Worm (Caenorhabditis elegans) whole organism, L4 larva: Measurements from ENCODE around the gene K09D9.1.

ENCODE experiments used
- F44E2.7 ChIP-seq: fragments of 200-800 bp; sonication (Bioruptor generic); IDR thresholded peaks from 2 replicates; pipeline ENCODE4 v2.1.2; 2022; ENCODE audit warnings: missing genetic modification characterization, missing compliant biosample characterization
- F49E8.2 ChIP-seq: sonication (generic microtip); optimal IDR thresholded peaks from 2 replicates; lab custom pipeline; 2016; ENCODE audit warnings: missing compliant biosample characterization, mild to moderate bottlenecking, missing genetic modification characterization, borderline replicate concordance
- T20F7.1 ChIP-seq: fragments of 200-800 bp; sonication (Bioruptor generic); optimal IDR thresholded peaks from 2 replicates; lab custom pipeline; 2018; ENCODE audit warnings: mild to moderate bottlenecking, missing genetic modification characterization, missing compliant biosample characterization
- Y105C5A.15 ChIP-seq: fragments of 200-800 bp; sonication (Bioruptor generic); IDR thresholded peaks from 2 replicates; pipeline ENCODE4 v1.3.6; 2022; ENCODE audit warnings: missing genetic modification characterization, missing compliant biosample characterization
- Y48G9A.11 ChIP-seq: fragments of 200-800 bp; sonication (Bioruptor generic); IDR thresholded peaks from 2 replicates; pipeline ENCODE4 v1.3.6; 2022; ENCODE audit warnings: missing genetic modification reagents, missing genetic modification characterization, missing compliant biosample characterization
- Y75B8A.6 ChIP-seq: fragments of 200-800 bp; sonication (Bioruptor generic); IDR thresholded peaks from 2 replicates; pipeline ENCODE4 v1.3.6; 2022; ENCODE audit warnings: missing genetic modification reagents, missing genetic modification characterization, missing compliant biosample characterization
- ZK337.2 ChIP-seq: fragments of 200-800 bp; sonication (Bioruptor generic); IDR thresholded peaks from 2 replicates; pipeline ENCODE4 v1.3.6; 2022; ENCODE audit warnings: missing genetic modification reagents, missing genetic modification characterization, missing compliant biosample characterization
- aha-1 ChIP-seq: fragments of 150-350 bp; peaks from one replicate; lab custom pipeline; 2014; ENCODE audit warnings: missing biosample characterization, missing genetic modification characterization
- ceh-20 ChIP-seq: fragments of 200-800 bp; sonication (Bioruptor generic); IDR thresholded peaks from 2 replicates; pipeline ENCODE4 v1.3.6; 2022; ENCODE audit warnings: missing genetic modification reagents, missing genetic modification characterization, missing compliant biosample characterization
- ceh-28 ChIP-seq: fragments of 150-350 bp; optimal IDR thresholded peaks from 2 replicates; lab custom pipeline; 2014; ENCODE audit warnings: missing biosample characterization, missing genetic modification reagents, missing genetic modification characterization
- ceh-44 ChIP-seq: fragments of 200-800 bp; sonication (Bioruptor generic); IDR thresholded peaks from 2 replicates; pipeline ENCODE4 v1.3.6; 2022; ENCODE audit warnings: missing genetic modification reagents, missing genetic modification characterization, missing compliant biosample characterization
- ceh-62 ChIP-seq: sonication (generic microtip); optimal IDR thresholded peaks from 2 replicates; lab custom pipeline; 2017; ENCODE audit warnings: missing biosample characterization, missing genetic modification characterization
- ctbp-1 ChIP-seq: fragments of 200-800 bp; sonication (Bioruptor generic); IDR thresholded peaks from 2 replicates; pipeline ENCODE4 v1.3.6; 2022; ENCODE audit warnings: missing genetic modification reagents, missing genetic modification characterization, missing compliant biosample characterization
- daf-12 ChIP-seq: fragments of 150-350 bp; optimal IDR thresholded peaks from 2 replicates; lab custom pipeline; 2014; ENCODE audit warnings: missing biosample characterization, missing genetic modification reagents, missing genetic modification characterization
- daf-16 ChIP-seq, 3 experiments: sonication (generic microtip); optimal IDR thresholded peaks; 2 replicates each; lab custom pipeline; 2016 to 2017; ENCODE audit warnings: missing genetic modification characterization in 3 of 3, missing genetic modification reagents in 3 of 3, mild to moderate bottlenecking in 2 of 3, missing compliant biosample characterization in 2 of 3, missing biosample characterization in 1 of 3, moderate library complexity in 1 of 3
- dmd-9 ChIP-seq: fragments of 200-800 bp; sonication (Bioruptor generic); IDR thresholded peaks from 2 replicates; pipeline ENCODE4 v1.3.6; 2022; ENCODE audit warnings: missing genetic modification reagents, missing genetic modification characterization, missing compliant biosample characterization
- dpl-1 ChIP-seq: fragments of 150-350 bp; optimal IDR thresholded peaks from 2 replicates; lab custom pipeline; 2014; ENCODE audit warnings: missing biosample characterization, missing genetic modification reagents, missing genetic modification characterization
- dve-1 ChIP-seq: sonication (generic microtip); optimal IDR thresholded peaks from 2 replicates; lab custom pipeline; 2017; ENCODE audit warnings: antibody characterized with exemption, mild to moderate bottlenecking, missing genetic modification characterization, missing compliant biosample characterization; ENCODE audit not compliant: insufficient read depth
- egl-27 ChIP-seq: sonication (generic microtip); optimal IDR thresholded peaks from 3 replicates; lab custom pipeline; 2017; ENCODE audit warnings: missing biosample characterization, missing genetic modification reagents, missing genetic modification characterization
- hif-1 ChIP-seq, 2 experiments: sonication (generic microtip); optimal IDR thresholded peaks; 2 replicates each; lab custom pipeline; 2016 to 2017; ENCODE audit warnings: missing compliant biosample characterization in 2 of 2, missing genetic modification characterization in 2 of 2, missing genetic modification reagents in 2 of 2, missing genotype in 2 of 2, mild to moderate bottlenecking in 1 of 2
- hlh-30 ChIP-seq: sonication (generic microtip); optimal IDR thresholded peaks from 2 replicates; lab custom pipeline; 2017; ENCODE audit warnings: antibody characterized with exemption, mild to moderate bottlenecking, missing genetic modification characterization, missing compliant biosample characterization; ENCODE audit not compliant: insufficient read depth
- lim-7 ChIP-seq: fragments of 200-800 bp; sonication (Bioruptor generic); IDR thresholded peaks from 2 replicates; pipeline ENCODE4 v1.3.6; 2022; ENCODE audit warnings: missing genetic modification characterization, missing compliant biosample characterization
- lin-1 ChIP-seq: fragments of 200-800 bp; sonication (Bioruptor generic); IDR thresholded peaks from 2 replicates; pipeline ENCODE4 v1.3.6; 2022; ENCODE audit warnings: missing genetic modification reagents, missing genetic modification characterization, missing compliant biosample characterization
- lin-29 ChIP-seq: fragments of 200-800 bp; sonication (Bioruptor generic); IDR thresholded peaks from 2 replicates; pipeline ENCODE4 v1.3.6; 2022; ENCODE audit warnings: missing genetic modification reagents, missing genetic modification characterization, missing compliant biosample characterization
- lir-3 ChIP-seq: sonication (generic microtip); optimal IDR thresholded peaks from 2 replicates; lab custom pipeline; 2016; ENCODE audit warnings: mild to moderate bottlenecking, missing genetic modification characterization, missing compliant biosample characterization
- lsy-2 ChIP-seq, 2 experiments: fragments of 150-350 bp in 1 of 2; sonication (generic microtip) in 1 of 2; optimal IDR thresholded peaks; 2 replicates each; lab custom pipeline; 2014 to 2017; ENCODE audit warnings: missing biosample characterization in 2 of 2, missing genetic modification characterization in 2 of 2
- mdl-1 ChIP-seq, 2 experiments: fragments of 150-350 bp in 1 of 2; sonication (generic microtip) in 1 of 2; optimal IDR thresholded peaks; 2 replicates each; lab custom pipeline; 2014 to 2017; ENCODE audit warnings: missing biosample characterization in 2 of 2, missing genetic modification characterization in 2 of 2
- mdt-29 ChIP-seq: fragments of 200-800 bp; sonication (Bioruptor generic); IDR thresholded peaks from 2 replicates; pipeline ENCODE4 v1.3.6; 2022; ENCODE audit warnings: missing genetic modification reagents, missing genetic modification characterization, missing compliant biosample characterization
- mes-2 ChIP-seq: sonication (generic microtip); optimal IDR thresholded peaks from 2 replicates; lab custom pipeline; 2016; ENCODE audit warnings: missing genotype, mild to moderate bottlenecking, missing genetic modification characterization, missing compliant biosample characterization; ENCODE audit not compliant: poor library complexity, severe bottlenecking
- mxl-2 ChIP-seq: fragments of 200-800 bp; sonication (Bioruptor generic); conservative IDR thresholded peaks from 2 replicates; pipeline ENCODE4 v1.3.6; 2022; ENCODE audit warnings: missing genetic modification reagents, missing genetic modification characterization, missing compliant biosample characterization
- nhr-102 ChIP-seq: sonication (generic microtip); optimal IDR thresholded peaks from 2 replicates; lab custom pipeline; 2016; ENCODE audit warnings: mild to moderate bottlenecking, missing genetic modification characterization, moderate library complexity, missing compliant biosample characterization
- nhr-11 ChIP-seq: fragments of 150-350 bp; optimal IDR thresholded peaks from 2 replicates; lab custom pipeline; 2014; ENCODE audit warnings: missing biosample characterization, missing genetic modification characterization
- nhr-28 ChIP-seq: fragments of 150-350 bp; optimal IDR thresholded peaks from 2 replicates; lab custom pipeline; 2014; ENCODE audit warnings: missing biosample characterization, missing genetic modification characterization
- nhr-41 ChIP-seq: fragments of 200-800 bp; sonication (Bioruptor generic); IDR thresholded peaks from 2 replicates; pipeline ENCODE4 v1.3.6; 2022; ENCODE audit warnings: missing genetic modification reagents, missing genetic modification characterization, missing compliant biosample characterization
- nhr-42 ChIP-seq: fragments of 200-800 bp; sonication (Bioruptor generic); IDR thresholded peaks from 2 replicates; pipeline ENCODE4 v1.3.6; 2022; ENCODE audit warnings: missing genetic modification characterization, missing compliant biosample characterization
- nhr-48 ChIP-seq: sonication (generic microtip); optimal IDR thresholded peaks from 2 replicates; lab custom pipeline; 2016; ENCODE audit warnings: mild to moderate bottlenecking, missing genetic modification characterization, missing compliant biosample characterization
- nhr-6 ChIP-seq: fragments of 150-350 bp; optimal IDR thresholded peaks from 2 replicates; lab custom pipeline; 2014; ENCODE audit warnings: missing biosample characterization, missing genetic modification characterization
- nhr-77 ChIP-seq: fragments of 150-350 bp; optimal IDR thresholded peaks from 2 replicates; lab custom pipeline; 2014; ENCODE audit warnings: missing biosample characterization, missing genetic modification characterization
- pqm-1 ChIP-seq: sonication (generic microtip); optimal IDR thresholded peaks from 2 replicates; lab custom pipeline; 2017; ENCODE audit warnings: missing biosample characterization, missing genetic modification characterization
- rbr-2 ChIP-seq: sonication (generic microtip); optimal IDR thresholded peaks from 2 replicates; lab custom pipeline; 2016; ENCODE audit warnings: missing genotype, missing genetic modification characterization, missing compliant biosample characterization
- saeg-2 ChIP-seq: fragments of 200-800 bp; sonication (Bioruptor generic); IDR thresholded peaks from 2 replicates; pipeline ENCODE4 v1.3.6; 2022; ENCODE audit warnings: missing genetic modification reagents, missing genetic modification characterization, missing compliant biosample characterization
- set-16 ChIP-seq: fragments of 200-800 bp; sonication (Bioruptor generic); IDR thresholded peaks from 2 replicates; pipeline ENCODE4 v1.3.6; 2022; ENCODE audit warnings: missing genetic modification reagents, missing genetic modification characterization, missing compliant biosample characterization
- skn-1 ChIP-seq: fragments of 150-350 bp; optimal IDR thresholded peaks from 2 replicates; lab custom pipeline; 2014; ENCODE audit warnings: missing biosample characterization, missing genetic modification characterization
- snpc-4 ChIP-seq: fragments of 150-350 bp; optimal IDR thresholded peaks from 2 replicates; lab custom pipeline; 2014; ENCODE audit warnings: missing biosample characterization, missing genetic modification characterization
- unc-62 ChIP-seq, 3 experiments: fragments of 150-350 bp in 1 of 3; sonication (generic microtip); optimal IDR thresholded peaks in 2 of 3; peaks in 1 of 3; 1 replicate in 1 of 3; 2 replicates in 2 of 3; lab custom pipeline; 2014 to 2017; ENCODE audit warnings: missing biosample characterization in 3 of 3, missing genetic modification characterization in 3 of 3, missing genetic modification reagents in 3 of 3, missing genotype in 1 of 3
- vab-7 ChIP-seq: fragments of 200-800 bp; sonication (Bioruptor generic); IDR thresholded peaks from 2 replicates; pipeline ENCODE4 v1.3.6; 2022; ENCODE audit warnings: missing genetic modification reagents, missing genetic modification characterization, missing compliant biosample characterization
- zfp-2 ChIP-seq: sonication (generic microtip); optimal IDR thresholded peaks from 2 replicates; lab custom pipeline; 2016; ENCODE audit warnings: mild to moderate bottlenecking, missing genetic modification characterization, missing compliant biosample characterization
- zfp-3 ChIP-seq: fragments of 200-800 bp; sonication (Bioruptor generic); conservative IDR thresholded peaks from 2 replicates; pipeline ENCODE4 v1.3.6; 2022; ENCODE audit warnings: missing genetic modification reagents, missing genetic modification characterization, missing compliant biosample characterization
- zip-11 ChIP-seq: fragments of 200-800 bp; sonication (Bioruptor generic); IDR thresholded peaks from 2 replicates; pipeline ENCODE4 v1.3.6; 2022; ENCODE audit warnings: missing genetic modification characterization, missing compliant biosample characterization
- zip-2 ChIP-seq: fragments of 150-350 bp; optimal IDR thresholded peaks from 2 replicates; lab custom pipeline; 2014; ENCODE audit warnings: missing biosample characterization, missing genetic modification characterization
- ztf-7 ChIP-seq: fragments of 150-350 bp; optimal IDR thresholded peaks from 2 replicates; lab custom pipeline; 2014; ENCODE audit warnings: missing biosample characterization, missing genetic modification characterization

Gene K09D9.1

DNA sequence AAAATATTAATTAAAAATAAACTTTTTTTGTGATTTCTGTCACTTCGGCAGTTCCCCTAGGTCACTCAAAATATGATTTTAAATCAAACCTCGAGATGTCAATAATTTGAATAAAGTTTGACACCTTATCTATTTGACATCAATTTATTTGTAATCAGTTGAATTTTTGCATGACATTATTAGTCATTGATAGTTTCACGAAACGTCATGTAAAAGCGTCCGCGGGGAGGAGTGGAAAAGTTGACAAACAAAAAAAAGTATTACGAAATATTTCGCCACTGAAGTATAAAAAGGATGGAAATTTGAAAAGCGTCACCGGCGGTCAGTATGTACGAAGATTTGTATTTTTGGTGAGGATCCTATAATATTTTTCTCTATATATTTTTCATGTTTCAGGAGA is at the start of gene K09D9.1:
Gene K09D9.1 (plus strand): TSS at position 271 of the 400 bp plus-strand sequence.
- TF ChIP-seq Y48G9A.11 (GFP tag; lab: Robert Waterston, UW) (no peak), ceh-62 (tag; lab: Kevin White, UChicago) (no peak), Y75B8A.6 (no peak), saeg-2 (GFP tag; lab: Robert Waterston, UW) (no peak), mes-2 (tag; lab: Kevin White, UChicago) (no peak), lin-1 (GFP tag; lab: Robert Waterston, UW) (0 out of 2 replicates have a peak, but pooled peaks have one; percentile 45), skn-1 (tag; lab: Kevin White, UChicago) (no peak), zfp-2 (tag; lab: Kevin White, UChicago) (no peak), ceh-44 (no peak), ZK337.2 (GFP tag; lab: Robert Waterston, UW) (no peak), daf-12 (tag; lab: Kevin White, UChicago) (no peak), set-16 (no peak), unc-62 (GFP tag; optimal IDR thresholded peaks at IDR 0.05 in 1 of 2; lab: Kevin White, UChicago) (no peak), unc-62 (tag; optimal IDR thresholded peaks at IDR 0.05; lab: Kevin White, UChicago) (no peak), nhr-28 (tag; lab: Kevin White, UChicago) (peak; percentile 81), egl-27 (tag; lab: Kevin White, UChicago) (no peak), Y105C5A.15 (GFP tag; lab: Robert Waterston, UW) (no peak), zip-11 (no peak), nhr-41 (GFP tag; lab: Robert Waterston, UW) (peak; percentile 58; the same call in 1 of the 2 replicates), mdl-1 (tag; optimal IDR thresholded peaks at IDR 0.05; lab: Kevin White, UChicago) (no peak), ztf-7 (tag; lab: Kevin White, UChicago) (peak; percentile 67), nhr-102 (tag; lab: Kevin White, UChicago) (peak; percentile 66), pqm-1 (tag; lab: Kevin White, UChicago) (peak; percentile 75), lim-7 (GFP tag; lab: Robert Waterston, UW) (no peak), snpc-4 (tag; lab: Kevin White, UChicago) (no peak), mxl-2 (GFP tag; lab: Robert Waterston, UW) (no peak), nhr-11 (tag; lab: Kevin White, UChicago) (no peak), lin-29 (no peak), ceh-28 (tag; lab: Kevin White, UChicago) (no peak), dmd-9 (no peak), lir-3 (tag; lab: Kevin White, UChicago) (no peak), aha-1 (tag; lab: Kevin White, UChicago) (no peak), vab-7 (GFP tag; lab: Robert Waterston, UW) (no peak), zip-2 (peak; percentile 95), rbr-2 (tag; lab: Kevin White, UChicago) (no peak), ctbp-1 (GFP tag; lab: Robert Waterston, UW) (no peak), daf-16 (GFP tag; optimal IDR thresholded peaks at IDR 0.05; lab: Kevin White, UChicago) (peak in 1 of 2 experiments; percentile 57), daf-16 (tag; optimal IDR thresholded peaks at IDR 0.05; lab: Kevin White, UChicago) (peak; percentile 95), zfp-3 (GFP tag; lab: Robert Waterston, UW) (no peak), hif-1 (tag; optimal IDR thresholded peaks at IDR 0.05; lab: Kevin White, UChicago) (no peak), dpl-1 (GFP tag; lab: Kevin White, UChicago) (peak; percentile 14), nhr-6 (tag; lab: Kevin White, UChicago) (peak; percentile 17), T20F7.1 (GFP tag; lab: Kevin White, UChicago) (peak; percentile 70), nhr-77 (tag; lab: Kevin White, UChicago) (peak; percentile 86), hlh-30 (peak; percentile 79), nhr-48 (tag; lab: Kevin White, UChicago) (peak; percentile 45), nhr-42 (GFP tag; lab: Robert Waterston, UW) (no peak), mdt-29 (GFP tag; lab: Robert Waterston, UW) (no peak), lsy-2 (tag; optimal IDR thresholded peaks at IDR 0.05; lab: Kevin White, UChicago) (no peak), dve-1 (tag; lab: Kevin White, UChicago) (peak; percentile 93), F49E8.2 (tag; lab: Kevin White, UChicago) (no peak), ceh-20 (GFP tag; lab: Robert Waterston, UW) (no peak), F44E2.7 (GFP tag; lab: Robert Waterston, UW) (no peak)
